Worm (Caenorhabditis elegans) whole organism, L2 larva: ENCODE measurements around the gene Y37D8A.26.

Source experiments
- C34F6.9 ChIP-seq: fragments of 150-350 bp; optimal IDR thresholded peaks from 2 replicates; lab custom pipeline; 2014; ENCODE audit warnings: missing biosample characterization, missing genetic modification characterization
- F13H6.1 ChIP-seq: sonication (generic microtip); optimal IDR thresholded peaks from 2 replicates; lab custom pipeline; 2016; ENCODE audit warnings: missing genetic modification characterization, missing compliant biosample characterization
- R02D3.7 ChIP-seq: fragments of 150-350 bp; optimal IDR thresholded peaks from 2 replicates; lab custom pipeline; 2014; ENCODE audit warnings: missing biosample characterization, missing genetic modification characterization
- Y55F3AM.14 ChIP-seq: fragments of 200-800 bp; sonication (Bioruptor generic); optimal IDR thresholded peaks from 2 replicates; lab custom pipeline; 2018; ENCODE audit warnings: mild to moderate bottlenecking, missing genetic modification characterization, missing compliant biosample characterization
- ZK546.5 ChIP-seq: sonication (generic microtip); optimal IDR thresholded peaks from 2 replicates; lab custom pipeline; 2017; ENCODE audit warnings: missing biosample characterization, missing genetic modification characterization
- alr-1 ChIP-seq: fragments of 150-350 bp; optimal IDR thresholded peaks from 2 replicates; lab custom pipeline; 2014; ENCODE audit warnings: missing biosample characterization, missing genetic modification characterization
- aly-2 ChIP-seq: fragments of 150-350 bp; optimal IDR thresholded peaks from 2 replicates; lab custom pipeline; 2014; ENCODE audit warnings: missing biosample characterization, missing genetic modification characterization
- ama-1 ChIP-seq: fragments of 150-350 bp; optimal IDR thresholded peaks from 2 replicates; lab custom pipeline; 2018; ENCODE audit warnings: inconsistent platforms
- blmp-1 ChIP-seq: sonication (generic microtip); optimal IDR thresholded peaks from 2 replicates; lab custom pipeline; 2017; ENCODE audit warnings: missing genetic modification characterization, mild to moderate bottlenecking, missing compliant biosample characterization, antibody characterized with exemption, moderate library complexity; ENCODE audit not compliant: insufficient read depth
- ceh-16 ChIP-seq: fragments of 150-350 bp; optimal IDR thresholded peaks from 2 replicates; lab custom pipeline; 2014; ENCODE audit warnings: missing biosample characterization, missing genetic modification characterization
- ceh-82 ChIP-seq: fragments of 150-350 bp; optimal IDR thresholded peaks from 2 replicates; lab custom pipeline; 2014; ENCODE audit warnings: missing biosample characterization, missing genetic modification characterization
- crh-2 ChIP-seq: sonication (generic microtip); optimal IDR thresholded peaks from 2 replicates; lab custom pipeline; 2017; ENCODE audit warnings: missing biosample characterization, missing genetic modification characterization
- dmd-4 ChIP-seq: sonication (generic microtip); optimal IDR thresholded peaks from 2 replicates; lab custom pipeline; 2017; ENCODE audit warnings: missing biosample characterization, missing genetic modification characterization
- egl-27 ChIP-seq: sonication (generic microtip); optimal IDR thresholded peaks from 3 replicates; lab custom pipeline; 2017; ENCODE audit warnings: missing biosample characterization, missing genetic modification reagents, missing genetic modification characterization
- elt-1 ChIP-seq: fragments of 150-350 bp; optimal IDR thresholded peaks from 2 replicates; lab custom pipeline; 2014; ENCODE audit warnings: missing biosample characterization, missing genetic modification characterization
- elt-3 ChIP-seq: sonication (generic microtip); optimal IDR thresholded peaks from 2 replicates; lab custom pipeline; 2017; ENCODE audit warnings: missing biosample characterization, missing genetic modification characterization
- fos-1 ChIP-seq: fragments of 150-350 bp; optimal IDR thresholded peaks from 2 replicates; lab custom pipeline; 2014; ENCODE audit warnings: missing biosample characterization, missing genetic modification characterization
- gmeb-1 ChIP-seq: fragments of 150-350 bp; optimal IDR thresholded peaks from 2 replicates; lab custom pipeline; 2014; ENCODE audit warnings: missing biosample characterization, missing genetic modification characterization
- lin-11 ChIP-seq: fragments of 150-350 bp; sonication (generic microtip); optimal IDR thresholded peaks from 2 replicates; lab custom pipeline; 2014; ENCODE audit warnings: missing biosample characterization, missing genetic modification characterization, inconsistent platforms, mixed read lengths
- lin-13 ChIP-seq: fragments of 150-350 bp; optimal IDR thresholded peaks from 2 replicates; lab custom pipeline; 2014; ENCODE audit warnings: missing biosample characterization, missing genetic modification reagents, missing genetic modification characterization
- lin-39 ChIP-seq: fragments of 150-350 bp; optimal IDR thresholded peaks from 2 replicates; lab custom pipeline; 2014; ENCODE audit warnings: missing biosample characterization, missing genetic modification reagents, missing genetic modification characterization
- lsy-2 ChIP-seq, 2 experiments: fragments of 150-350 bp in 1 of 2; sonication (generic microtip) in 1 of 2; optimal IDR thresholded peaks; 2 replicates each; lab custom pipeline; 2014 to 2017; ENCODE audit warnings: missing biosample characterization in 2 of 2, missing genetic modification characterization in 2 of 2
- mab-5 ChIP-seq: fragments of 150-350 bp; optimal IDR thresholded peaks from 2 replicates; lab custom pipeline; 2014; ENCODE audit warnings: missing biosample characterization, missing genetic modification characterization
- mbf-1 ChIP-seq: sonication (generic microtip); optimal IDR thresholded peaks from 2 replicates; lab custom pipeline; 2017; ENCODE audit warnings: missing biosample characterization, missing genetic modification characterization
- mdl-1 ChIP-seq, 2 experiments: fragments of 150-350 bp in 1 of 2; sonication (generic microtip) in 1 of 2; optimal IDR thresholded peaks; 2 replicates each; lab custom pipeline; 2017; ENCODE audit warnings: missing biosample characterization in 2 of 2, missing genetic modification characterization in 2 of 2
- nhr-10 ChIP-seq: sonication (generic microtip); optimal IDR thresholded peaks from 2 replicates; lab custom pipeline; 2017; ENCODE audit warnings: missing biosample characterization, missing genetic modification characterization
- nhr-11 ChIP-seq: fragments of 150-350 bp; optimal IDR thresholded peaks from 2 replicates; lab custom pipeline; 2014; ENCODE audit warnings: missing biosample characterization, missing genetic modification characterization
- nhr-12 ChIP-seq: fragments of 150-350 bp; optimal IDR thresholded peaks from 2 replicates; lab custom pipeline; 2014; ENCODE audit warnings: missing biosample characterization, missing genetic modification characterization
- nhr-129 ChIP-seq: fragments of 150-350 bp; optimal IDR thresholded peaks from 2 replicates; lab custom pipeline; 2014; ENCODE audit warnings: missing biosample characterization, missing genetic modification characterization
- nhr-21 ChIP-seq: fragments of 150-350 bp; optimal IDR thresholded peaks from 2 replicates; lab custom pipeline; 2014; ENCODE audit warnings: missing biosample characterization, missing genetic modification characterization
- nhr-23 ChIP-seq: fragments of 150-350 bp; optimal IDR thresholded peaks from 2 replicates; lab custom pipeline; 2014; ENCODE audit warnings: missing biosample characterization, missing genetic modification reagents, missing genetic modification characterization
- nhr-237 ChIP-seq: fragments of 150-350 bp; optimal IDR thresholded peaks from 2 replicates; lab custom pipeline; 2014; ENCODE audit warnings: missing biosample characterization, missing genetic modification characterization
- nhr-25 ChIP-seq: fragments of 150-350 bp; sonication (generic microtip); optimal IDR thresholded peaks from 3 replicates; lab custom pipeline; 2014; ENCODE audit warnings: missing biosample characterization, missing genetic modification characterization
- nhr-6 ChIP-seq: fragments of 150-350 bp; optimal IDR thresholded peaks from 2 replicates; lab custom pipeline; 2014; ENCODE audit warnings: missing biosample characterization, missing genetic modification characterization
- nhr-77 ChIP-seq: fragments of 150-350 bp; optimal IDR thresholded peaks from 2 replicates; lab custom pipeline; 2014; ENCODE audit warnings: missing biosample characterization, missing genetic modification characterization
- peb-1 ChIP-seq: fragments of 150-350 bp; optimal IDR thresholded peaks from 2 replicates; lab custom pipeline; 2014; ENCODE audit warnings: missing biosample characterization, missing genetic modification characterization
- sem-4 ChIP-seq: fragments of 150-350 bp; optimal IDR thresholded peaks from 2 replicates; lab custom pipeline; 2014; ENCODE audit warnings: missing biosample characterization, missing genetic modification reagents, missing genetic modification characterization
- skn-1 ChIP-seq: sonication (generic microtip); optimal IDR thresholded peaks from 2 replicates; lab custom pipeline; 2017; ENCODE audit warnings: missing biosample characterization, missing genetic modification characterization
- sma-3 ChIP-seq: sonication (generic microtip); optimal IDR thresholded peaks from 2 replicates; lab custom pipeline; 2016; ENCODE audit warnings: missing genetic modification reagents, missing genetic modification characterization, missing compliant biosample characterization
- sma-9 ChIP-seq, 2 experiments: fragments of 150-350 bp in 1 of 2; sonication (generic microtip) in 1 of 2; optimal IDR thresholded peaks; 2 replicates each; lab custom pipeline; 2014 to 2016; ENCODE audit warnings: missing genetic modification characterization in 2 of 2, mild to moderate bottlenecking in 1 of 2, missing biosample characterization in 1 of 2, missing compliant biosample characterization in 1 of 2, missing genetic modification reagents in 1 of 2, moderate library complexity in 1 of 2
- snpc-4 ChIP-seq: fragments of 150-350 bp; optimal IDR thresholded peaks from 2 replicates; lab custom pipeline; 2014; ENCODE audit warnings: missing biosample characterization, missing genetic modification characterization
- unc-39 ChIP-seq: fragments of 150-350 bp; optimal IDR thresholded peaks from 2 replicates; lab custom pipeline; 2014; ENCODE audit warnings: missing biosample characterization, missing genetic modification characterization
- unc-55 ChIP-seq: fragments of 150-350 bp; sonication (generic microtip); optimal IDR thresholded peaks from 3 replicates; lab custom pipeline; 2014; ENCODE audit warnings: missing biosample characterization, missing genetic modification reagents, missing genetic modification characterization
- unc-62 ChIP-seq: fragments of 150-350 bp; optimal IDR thresholded peaks from 2 replicates; lab custom pipeline; 2014; ENCODE audit warnings: missing biosample characterization, missing genetic modification reagents, missing genetic modification characterization
- zag-1 ChIP-seq: fragments of 150-350 bp; optimal IDR thresholded peaks from 2 replicates; lab custom pipeline; 2014; ENCODE audit warnings: missing biosample characterization, missing genetic modification characterization
- ztf-1 ChIP-seq: fragments of 200-800 bp; sonication (Bioruptor generic); conservative IDR thresholded peaks from 2 replicates; pipeline ENCODE4 v1.3.6; 2022; ENCODE audit warnings: missing genetic modification characterization, missing compliant biosample characterization
- ztf-11 ChIP-seq: sonication (generic microtip); optimal IDR thresholded peaks from 2 replicates; lab custom pipeline; 2017; ENCODE audit warnings: missing biosample characterization, missing genetic modification characterization
- ztf-4 ChIP-seq: fragments of 150-350 bp; optimal IDR thresholded peaks from 2 replicates; lab custom pipeline; 2014; ENCODE audit warnings: missing biosample characterization, missing genetic modification characterization

Y37D8A.26 gene

DNA sequence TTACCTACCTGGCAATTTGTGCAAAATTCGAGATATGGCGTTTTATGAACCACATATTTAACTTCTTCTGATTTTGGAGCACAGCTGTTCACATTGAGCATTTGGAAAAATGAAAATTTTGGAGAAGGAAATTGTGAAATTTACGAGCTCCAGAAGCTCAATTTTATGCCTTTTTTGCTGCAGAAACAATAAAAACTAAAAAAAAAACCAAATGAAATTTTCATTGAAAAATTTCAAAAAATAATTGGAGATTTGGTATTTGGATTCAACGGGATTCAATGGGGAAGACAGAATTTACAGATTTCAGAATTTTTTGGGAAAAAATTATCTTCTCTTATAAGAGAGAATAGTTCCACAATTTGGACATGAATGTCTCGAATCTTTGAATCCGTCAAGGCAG lies at the start of gene Y37D8A.26:
Gene Y37D8A.26 (minus strand): TSS at position 101 of the 400 bp plus-strand sequence.
- TF ChIP-seq ama-1 (no peak), skn-1 (tag; lab: Kevin White, UChicago) (no peak), ztf-1 (no peak), lin-13 (GFP tag; lab: Kevin White, UChicago) (no peak), nhr-11 (tag; lab: Kevin White, UChicago) (no peak), nhr-21 (tag; lab: Kevin White, UChicago) (no peak), sma-9 (GFP tag; optimal IDR thresholded peaks at IDR 0.05; lab: Kevin White, UChicago) (no peak), sma-9 (tag; optimal IDR thresholded peaks at IDR 0.05; lab: Kevin White, UChicago) (no peak), peb-1 (tag; lab: Kevin White, UChicago) (no peak), nhr-129 (tag; lab: Kevin White, UChicago) (no peak)

- TF ChIP-seq ZK546.5 (peak; percentile 88), lin-39 (tag; lab: Kevin White, UChicago) (no peak), lin-11 (peak; percentile 99), R02D3.7 (tag; lab: Kevin White, UChicago) (peak; percentile 85), gmeb-1 (tag; lab: Kevin White, UChicago) (peak; percentile 100), sma-9 (GFP tag; optimal IDR thresholded peaks at IDR 0.05; lab: Kevin White, UChicago) (peak; percentile 99), sma-9 (tag; optimal IDR thresholded peaks at IDR 0.05; lab: Kevin White, UChicago) (no peak), Y55F3AM.14 (peak; percentile 98), mab-5 (tag; lab: Kevin White, UChicago) (peak; percentile 98), C34F6.9 (peak; percentile 100), peb-1 (tag; lab: Kevin White, UChicago) (no peak), crh-2 (tag; lab: Kevin White, UChicago) (peak; percentile 99), ztf-1 (peak; percentile 97; the same call in 1 of the 2 replicates), ztf-4 (tag; lab: Kevin White, UChicago) (peak; percentile 99), nhr-129 (tag; lab: Kevin White, UChicago) (peak; percentile 97), nhr-237 (tag; lab: Kevin White, UChicago) (peak; percentile 89), sma-3 (GFP tag; lab: Kevin White, UChicago) (peak; percentile 100), ztf-11 (peak; percentile 17), elt-1 (tag; lab: Kevin White, UChicago) (no peak), nhr-23 (tag; lab: Kevin White, UChicago) (no peak), fos-1 (tag; lab: Kevin White, UChicago) (peak; percentile 100), alr-1 (tag; lab: Kevin White, UChicago) (no peak), elt-3 (tag; lab: Kevin White, UChicago) (no peak), nhr-21 (tag; lab: Kevin White, UChicago) (peak; percentile 99), mdl-1 (tag; optimal IDR thresholded peaks at IDR 0.05; lab: Kevin White, UChicago) (peak; percentile 82 to 92), nhr-10 (peak; percentile 95), unc-39 (no peak), nhr-12 (peak; percentile 83), lsy-2 (tag; optimal IDR thresholded peaks at IDR 0.05; lab: Kevin White, UChicago) (peak; percentile 100), egl-27 (tag; lab: Kevin White, UChicago) (peak; percentile 97), ama-1 (peak; percentile 85), nhr-11 (tag; lab: Kevin White, UChicago) (no peak), lin-13 (GFP tag; lab: Kevin White, UChicago) (peak; percentile 99), unc-55 (GFP tag; lab: Kevin White, UChicago) (peak; percentile 100), ceh-16 (peak; percentile 93), mbf-1 (tag; lab: Kevin White, UChicago) (peak; percentile 57), F13H6.1 (tag; lab: Kevin White, UChicago) (peak; percentile 99), skn-1 (tag; lab: Kevin White, UChicago) (peak; percentile 87), zag-1 (tag; lab: Kevin White, UChicago) (peak; percentile 96), sem-4 (peak; percentile 100), nhr-6 (peak; percentile 99), dmd-4 (tag; lab: Kevin White, UChicago) (peak; percentile 72), nhr-25 (tag; lab: Kevin White, UChicago) (peak; percentile 99), nhr-77 (tag; lab: Kevin White, UChicago) (peak; percentile 90), blmp-1 (peak; percentile 89), unc-62 (peak; percentile 94), snpc-4 (tag; lab: Kevin White, UChicago) (peak; percentile 92), aly-2 (peak; percentile 62), ceh-82 (tag; lab: Kevin White, UChicago) (peak; percentile 94)
Measured at ce11 chrIII:12904987-12905541, 48.5 kb upstream of the Y37D8A.26 start, which contains the start of gene cox-5A. cox-5A (plus strand) TSS chrIII:12905491.
